Worm (Caenorhabditis elegans): ENCODE results near the gene C18F10.7.
A peak's percentile ranks its signal among the peaks of the same experiment; 100 is the strongest.

Gene C18F10.7

ce11 chrIII:6317345-6317744 is 39.2 kb upstream of the C18F10.7 start:
- TF ChIP-seq cebp-2 (GFP tag; IDR thresholded peaks at IDR 0.05): no peak
- TF ChIP-seq aptf-3 (GFP tag; IDR thresholded peaks at IDR 0.05): no peak
- no peak for TF ChIP-seq K12H6.12 (tag; optimal IDR thresholded peaks at IDR 0.05)
- TF ChIP-seq F39B2.1 (GFP tag; IDR thresholded peaks at IDR 0.05): no peak
- no peak for TF ChIP-seq ztf-22 (GFP tag; optimal IDR thresholded peaks at IDR 0.05)
- no peak for TF ChIP-seq sptf-2 (GFP tag; optimal IDR thresholded peaks at IDR 0.05)
- no peak for TF ChIP-seq Y79H2A.3 (GFP tag; conservative IDR thresholded peaks at IDR 0.05)
- TF ChIP-seq D2030.7 (GFP tag; IDR thresholded peaks at IDR 0.05): no peak
- TF ChIP-seq dpff-1 (tag; optimal IDR thresholded peaks at IDR 0.05): no peak
- TF ChIP-seq madf-3 (GFP tag; IDR thresholded peaks at IDR 0.05): no peak
- no peak for TF ChIP-seq nhr-80 (tag; optimal IDR thresholded peaks at IDR 0.05)
- TF ChIP-seq lag-1 (GFP tag; IDR thresholded peaks at IDR 0.05): no peak
- TF ChIP-seq Y53F4B.3 (GFP tag; IDR thresholded peaks at IDR 0.05): no peak
- no peak for TF ChIP-seq attf-3 (GFP tag; conservative IDR thresholded peaks at IDR 0.05)
- TF ChIP-seq mes-4 (tag; optimal IDR thresholded peaks at IDR 0.05): no peak
- TF ChIP-seq gei-17 (GFP tag; optimal IDR thresholded peaks at IDR 0.05): no peak
- no peak for TF ChIP-seq Y56A3A.18 (GFP tag; IDR thresholded peaks at IDR 0.05)

- TF ChIP-seq ceh-27 (GFP tag; optimal IDR thresholded peaks at IDR 0.05) (peak; percentile 25), ceh-40 (GFP tag; IDR thresholded peaks at IDR 0.05) (no peak), let-526 (GFP tag; IDR thresholded peaks at IDR 0.05) (no peak)
Observed at ce11 chrIII:6316795-6317194, 38.6 kb upstream of the C18F10.7 start.

- no peak for TF ChIP-seq lir-1 (GFP tag; conservative IDR thresholded peaks at IDR 0.05)
- TF ChIP-seq T26A5.8 (tag; optimal IDR thresholded peaks at IDR 0.05): no peak
- no peak for TF ChIP-seq rcor-1 (GFP tag; IDR thresholded peaks at IDR 0.05)
- TF ChIP-seq dpl-1 (GFP tag; optimal IDR thresholded peaks at IDR 0.05): no peak
- no peak for TF ChIP-seq T07F8.4 (tag; optimal IDR thresholded peaks at IDR 0.05)
- no peak for TF ChIP-seq efl-1 (GFP tag; optimal IDR thresholded peaks at IDR 0.05)
- TF ChIP-seq F23B12.7 (tag; optimal IDR thresholded peaks at IDR 0.05; ENCODE audit: insufficient read depth): no peak
- no peak for TF ChIP-seq bed-1 (GFP tag; IDR thresholded peaks at IDR 0.05)
Observed at ce11 chrIII:6315515-6315914, 37.4 kb upstream of the C18F10.7 start.

ce11 chrIII:6312244-6312643 is 34.1 kb upstream of the C18F10.7 start:
- TF ChIP-seq nhr-179 (tag; optimal IDR thresholded peaks at IDR 0.05) (no peak), sea-2 (GFP tag; IDR thresholded peaks at IDR 0.05) (no peak), rcor-1 (GFP tag; IDR thresholded peaks at IDR 0.05) (no peak), Y79H2A.3 (GFP tag; conservative IDR thresholded peaks at IDR 0.05) (no peak), T26A5.8 (tag; optimal IDR thresholded peaks at IDR 0.05) (no peak), T07F8.4 (tag; optimal IDR thresholded peaks at IDR 0.05) (no peak), C06A6.2 (GFP tag; conservative IDR thresholded peaks at IDR 0.05) (no peak), xnd-1 (tag; optimal IDR thresholded peaks at IDR 0.05) (no peak), sdz-38 (tag; optimal IDR thresholded peaks at IDR 0.05) (no peak), B0261.1 (tag; optimal IDR thresholded peaks at IDR 0.05) (no peak)

- TF ChIP-seq hrde-1 (tag; optimal IDR thresholded peaks at IDR 0.05; ENCODE audit: borderline replicate concordance) (no peak), lir-1 (GFP tag; conservative IDR thresholded peaks at IDR 0.05) (no peak), D2030.7 (GFP tag; IDR thresholded peaks at IDR 0.05) (no peak), K12H6.12 (tag; optimal IDR thresholded peaks at IDR 0.05) (no peak), Y95B8A.8 (GFP tag; IDR thresholded peaks at IDR 0.05) (no peak), B0019.2 (GFP tag; conservative IDR thresholded peaks at IDR 0.05) (no peak), F23B12.7 (tag; optimal IDR thresholded peaks at IDR 0.05; ENCODE audit: insufficient read depth) (no peak), bed-1 (GFP tag; IDR thresholded peaks at IDR 0.05) (no peak), F52B5.7 (tag; optimal IDR thresholded peaks at IDR 0.05) (no peak), ztf-28 (GFP tag; IDR thresholded peaks at IDR 0.05) (no peak), lin-40 (tag; optimal IDR thresholded peaks at IDR 0.05) (no peak)
Observed at ce11 chrIII:6311452-6311851, 33.3 kb upstream of the C18F10.7 start.

All from whole organism, young adult.